Fruit fly (Drosophila melanogaster): Measurements from ENCODE around the gene CG6621.

CG6621 gene

dm6 chr3R:10849515-10849973 lies 43.8 kb downstream of the CG6621 start, which contains the start of gene CG42394 (continued):
- TF ChIP-seq scrt (GFP tag; optimal IDR thresholded peaks at IDR 0.05) (peak; percentile 90), fd102C (GFP tag; optimal IDR thresholded peaks at IDR 0.05) (peak; percentile 63), CG11723 (GFP tag; optimal IDR thresholded peaks at IDR 0.05) (peak; percentile 90), NFAT (GFP tag; IDR thresholded peaks at IDR 0.05) (peak; percentile 89), NfI (GFP tag; optimal IDR thresholded peaks at IDR 0.05) (peak; percentile 94), YL-1 (GFP tag; optimal IDR thresholded peaks at IDR 0.05) (peak; percentile 80), ash1 (GFP tag; optimal IDR thresholded peaks at IDR 0.05) (no peak), nom (GFP tag; optimal IDR thresholded peaks at IDR 0.05) (peak; percentile 78), lilli (GFP tag; optimal IDR thresholded peaks at IDR 0.05) (peak; percentile 89), sd (tag; optimal IDR thresholded peaks at IDR 0.05) (peak; percentile 72), lola (GFP tag; optimal IDR thresholded peaks at IDR 0.05) (peak in 1 of 3 experiments; percentile 96), sim (GFP tag; IDR thresholded peaks at IDR 0.05) (peak; percentile 90), CG3847 (GFP tag; IDR thresholded peaks at IDR 0.05) (peak; percentile 87), onecut (GFP tag; IDR thresholded peaks at IDR 0.05) (peak; percentile 87), esg (GFP tag; conservative IDR thresholded peaks at IDR 0.05) (peak; percentile 88), CG8944 (GFP tag; optimal IDR thresholded peaks at IDR 0.05) (peak; percentile 16), CG15269 (tag; optimal IDR thresholded peaks at IDR 0.05) (peak; percentile 94), br (optimal IDR thresholded peaks at IDR 0.05) (no peak), peb (GFP tag; IDR thresholded peaks at IDR 0.05) (peak; percentile 78), CG11560 (tag; IDR thresholded peaks at IDR 0.05) (peak; percentile 8; the same call in 1 of the 3 replicates), CG4617 (GFP tag; optimal IDR thresholded peaks at IDR 0.05; ENCODE audit: borderline replicate concordance) (peak; percentile 67), CG4360 (GFP tag; IDR thresholded peaks at IDR 0.05) (peak; percentile 72), usp (GFP tag; optimal IDR thresholded peaks at IDR 0.05) (no peak), Ravus (GFP tag; IDR thresholded peaks at IDR 0.05) (peak; percentile 84), C15 (GFP tag; IDR thresholded peaks at IDR 0.05) (peak; percentile 83), CG12769 (tag; optimal IDR thresholded peaks at IDR 0.05) (no peak), nerfin-1 (tag; optimal IDR thresholded peaks at IDR 0.05) (peak; percentile 92), Aef1 (GFP tag; IDR thresholded peaks at IDR 0.05) (peak; percentile 90), jing (GFP tag; optimal IDR thresholded peaks at IDR 0.05) (peak; percentile 73), Chrac-16 (GFP tag; optimal IDR thresholded peaks at IDR 0.05) (peak; percentile 88), Doc2 (GFP tag; IDR thresholded peaks at IDR 0.05) (no peak), corto (GFP tag; optimal IDR thresholded peaks at IDR 0.05) (peak; percentile 60), caup (GFP tag; optimal IDR thresholded peaks at IDR 0.05; ENCODE audit: severe bottlenecking) (peak; percentile 95), psq (GFP tag; optimal IDR thresholded peaks at IDR 0.05) (peak; percentile 72), Dll (GFP tag; IDR thresholded peaks at IDR 0.05; ENCODE audit: partially characterized antibody) (0 out of 4 replicates have a peak, but pooled peaks have one; percentile 43), NK7.1 (GFP tag; optimal IDR thresholded peaks at IDR 0.05) (peak; percentile 56), CG3065 (GFP tag; optimal IDR thresholded peaks at IDR 0.05) (peak; percentile 81), bigmax (GFP tag; optimal IDR thresholded peaks at IDR 0.05) (peak; percentile 48), salm (tag; optimal IDR thresholded peaks at IDR 0.05) (peak; percentile 83), Bgb (GFP tag; IDR thresholded peaks at IDR 0.05; ENCODE audit: partially characterized antibody) (peak; percentile 30; the same call in 1 of the 2 replicates), amos (GFP tag; IDR thresholded peaks at IDR 0.05; ENCODE audit: partially characterized antibody) (peak; percentile 22; the same call in 1 of the 2 replicates), sc (optimal IDR thresholded peaks at IDR 0.05) (no peak), sc (GFP tag; optimal IDR thresholded peaks at IDR 0.05) (peak; percentile 94), Vsx1 (GFP tag; optimal IDR thresholded peaks at IDR 0.05) (peak; percentile 94), Mes4 (GFP tag; optimal IDR thresholded peaks at IDR 0.05) (peak; percentile 61), CG17385 (GFP tag; optimal IDR thresholded peaks at IDR 0.05) (peak; percentile 88), CG8089 (GFP tag; optimal IDR thresholded peaks at IDR 0.05) (peak; percentile 51), eyg (GFP tag; optimal IDR thresholded peaks at IDR 0.05) (no peak), CG12299 (tag; optimal IDR thresholded peaks at IDR 0.05) (peak; percentile 91), CG34422 (GFP tag; IDR thresholded peaks at IDR 0.05) (peak; percentile 93)
